Fruit fly (Drosophila melanogaster) whole organism, wandering third instar larva: ENCODE data around the gene Fdx2.

Experiments used
- Dif ChIP-seq: fragments of 200-275, 200-300 bp; sonication (Bioruptor generic); optimal IDR thresholded peaks from 2 replicates; lab custom pipeline; 2018; ENCODE audit warnings: missing biosample characterization, missing genetic modification characterization; ENCODE audit not compliant: partially characterized antibody
- HLH106 ChIP-seq: fragments of 200-800 bp; optimal IDR thresholded peaks from 3 replicates; lab custom pipeline; 2019; ENCODE audit warnings: missing biosample characterization, mild to moderate bottlenecking, missing genetic modification characterization, moderate library complexity
- dsf ChIP-seq: sonication (Bioruptor generic); optimal IDR thresholded peaks from 2 replicates; lab custom pipeline; 2016; ENCODE audit warnings: missing biosample characterization, missing genetic modification characterization, borderline replicate concordance
- h ChIP-seq: fragments of 200-800 bp; sonication (Bioruptor generic); optimal IDR thresholded peaks from 3 replicates; lab custom pipeline; 2016; ENCODE audit warnings: missing biosample characterization, mild to moderate bottlenecking, missing genetic modification characterization
- jim ChIP-seq: fragments of 175-275, 200-325 bp; sonication (Bioruptor generic); optimal IDR thresholded peaks from 2 replicates; lab custom pipeline; 2016; ENCODE audit warnings: missing biosample characterization, mild to moderate bottlenecking, missing genetic modification characterization
- lola ChIP-seq: fragments of >200 bp; optimal IDR thresholded peaks from 2 replicates; lab custom pipeline; 2017; ENCODE audit warnings: missing biosample characterization, missing genetic modification characterization
- pan ChIP-seq: fragments of >200 bp; optimal IDR thresholded peaks from 2 replicates; lab custom pipeline; 2017
- tai ChIP-seq: sonication (Bioruptor generic); optimal IDR thresholded peaks from 2 replicates; lab custom pipeline; 2016; ENCODE audit warnings: missing biosample characterization, missing genetic modification characterization

dm6 chr3L:4313299-4313698 is 21.0 kb downstream of the Fdx2 start, which contains the start of gene Claspin:
- TF ChIP-seq dsf (GFP tag; lab: Kevin White, UChicago) (peak; percentile 64), HLH106 (tag; lab: Kevin White, UChicago) (peak; percentile 16), tai (GFP tag; lab: Kevin White, UChicago) (peak; percentile 57), Dif (GFP tag; lab: Kevin White, UChicago) (no peak), h (GFP tag; lab: Kevin White, UChicago) (no peak), pan (lab: Kevin White, UChicago) (no peak), lola (GFP tag; lab: Kevin White, UChicago) (no peak), jim (no peak)
